Fruit fly (Drosophila melanogaster) whole organism, embryonic: Measurements from ENCODE around the gene RhoGAP18B.

Source experiments
- Abd-B ChIP-seq: fragments of 200-800 bp; sonication (Bioruptor generic); optimal IDR thresholded peaks from 2 replicates; lab custom pipeline; 2018; ENCODE audit warnings: missing biosample characterization, mild to moderate bottlenecking, missing genetic modification characterization, moderate library complexity
- CG10565 ChIP-seq: fragments of 200-800 bp; sonication (Bioruptor generic); optimal IDR thresholded peaks from 3 replicates; lab custom pipeline; 2016; ENCODE audit warnings: missing biosample characterization, mild to moderate bottlenecking, missing genetic modification characterization
- CG11085 ChIP-seq: fragments of 200-800 bp; sonication (Bioruptor generic); IDR thresholded peaks from 2 replicates; pipeline ENCODE4 v1.3.6; 2022; ENCODE audit warnings: missing biosample characterization, missing genetic modification characterization
- CG11247 ChIP-seq: fragments of 200-800 bp; sonication (Bioruptor generic); IDR thresholded peaks from 2 replicates; pipeline ENCODE4 v1.3.6; 2022; ENCODE audit warnings: missing biosample characterization, missing genetic modification characterization
- CG11560 ChIP-seq: fragments of 200-800 bp; sonication (Bioruptor generic); IDR thresholded peaks from 3 replicates; pipeline ENCODE4 v1.3.6; 2022; ENCODE audit warnings: missing biosample characterization, missing genetic modification characterization
- CG12104 ChIP-seq: fragments of 200-800 bp; sonication (Bioruptor generic); optimal IDR thresholded peaks from 3 replicates; lab custom pipeline; 2016; ENCODE audit warnings: missing biosample characterization, missing genetic modification characterization
- CG13287 ChIP-seq: fragments of 200-800 bp; sonication (Bioruptor generic); IDR thresholded peaks from 2 replicates; pipeline ENCODE4 v1.3.6; 2022; ENCODE audit warnings: missing biosample characterization, missing genetic modification characterization; ENCODE audit not compliant: partially characterized antibody
- CG13775 ChIP-seq: fragments of 200-800 bp; sonication (Bioruptor generic); optimal IDR thresholded peaks from 3 replicates; lab custom pipeline; 2017; ENCODE audit warnings: missing biosample characterization, mild to moderate bottlenecking, missing genetic modification characterization
- CG14710 ChIP-seq: fragments of 200-800 bp; sonication (Bioruptor generic); optimal IDR thresholded peaks from 3 replicates; lab custom pipeline; 2019; ENCODE audit warnings: missing biosample characterization, mild to moderate bottlenecking, missing genetic modification characterization, moderate library complexity
- CG15269 ChIP-seq: fragments of 200-800 bp; sonication (Bioruptor generic); optimal IDR thresholded peaks from 2 replicates; lab custom pipeline; 2018; ENCODE audit warnings: missing biosample characterization, mild to moderate bottlenecking, missing genetic modification characterization, moderate library complexity
- CG1529 ChIP-seq: fragments of 200-800 bp; sonication (Bioruptor generic); optimal IDR thresholded peaks from 3 replicates; lab custom pipeline; 2018; ENCODE audit warnings: missing biosample characterization, missing genetic modification characterization
- CG18011 ChIP-seq: fragments of 200-800 bp; sonication (Bioruptor generic); optimal IDR thresholded peaks from 2 replicates; lab custom pipeline; 2017; ENCODE audit warnings: missing biosample characterization, missing genetic modification characterization, mild to moderate bottlenecking, moderate library complexity, missing genotype
- CG18764 ChIP-seq: fragments of 200-800 bp; sonication (Bioruptor generic); optimal IDR thresholded peaks from 3 replicates; lab custom pipeline; 2016; ENCODE audit warnings: missing biosample characterization, missing genetic modification characterization
- CG31441 ChIP-seq: fragments of 200-800 bp; sonication (Bioruptor generic); IDR thresholded peaks from 2 replicates; pipeline ENCODE4 v1.3.6; 2022; ENCODE audit warnings: missing biosample characterization, missing genetic modification characterization
- CG3847 ChIP-seq: fragments of 200-800 bp; sonication (Bioruptor generic); IDR thresholded peaks from 2 replicates; pipeline ENCODE4 v1.3.6; 2022; ENCODE audit warnings: missing biosample characterization, missing genetic modification characterization
- CG4328 ChIP-seq: fragments of 200-800 bp; sonication (Bioruptor generic); optimal IDR thresholded peaks from 3 replicates; lab custom pipeline; 2017; ENCODE audit warnings: missing biosample characterization, missing genetic modification reagents, missing genetic modification characterization
- CG4820 ChIP-seq: fragments of 200-800 bp; sonication (Bioruptor generic); optimal IDR thresholded peaks from 3 replicates; lab custom pipeline; 2016; ENCODE audit warnings: missing biosample characterization, missing genetic modification characterization
- CG4854 ChIP-seq: fragments of 200-800 bp; sonication (Bioruptor generic); optimal IDR thresholded peaks from 2 replicates; lab custom pipeline; 2016; ENCODE audit warnings: missing biosample characterization, missing genetic modification characterization, inconsistent platforms
- CG5245 ChIP-seq: fragments of 200-800 bp; sonication (Bioruptor generic); optimal IDR thresholded peaks from 3 replicates; lab custom pipeline; 2016; ENCODE audit warnings: missing biosample characterization, missing genetic modification characterization
- CG6254 ChIP-seq: fragments of 200-800 bp; sonication (Bioruptor generic); optimal IDR thresholded peaks from 3 replicates; lab custom pipeline; 2017; ENCODE audit warnings: mild to moderate bottlenecking, missing biosample characterization, missing genetic modification reagents, missing genetic modification characterization
- CG7745 ChIP-seq: fragments of 200-800 bp; sonication (Bioruptor generic); optimal IDR thresholded peaks from 2 replicates; lab custom pipeline; 2018; ENCODE audit warnings: missing biosample characterization, mild to moderate bottlenecking, missing genetic modification characterization, moderate library complexity
- CG9876 ChIP-seq: fragments of 200-800 bp; sonication (Bioruptor generic); optimal IDR thresholded peaks from 2 replicates; lab custom pipeline; 2016; ENCODE audit warnings: missing biosample characterization, missing genetic modification characterization
- CHES-1-like ChIP-seq: fragments of 200-800 bp; sonication (Bioruptor generic); optimal IDR thresholded peaks from 2 replicates; lab custom pipeline; 2016; ENCODE audit warnings: missing biosample characterization, missing genetic modification characterization
- Camta ChIP-seq: fragments of 200-800 bp; sonication (Bioruptor generic); optimal IDR thresholded peaks from 2 replicates; lab custom pipeline; 2016; ENCODE audit warnings: missing biosample characterization, missing genetic modification characterization
- Dll ChIP-seq: fragments of 200-800 bp; sonication (Bioruptor generic); IDR thresholded peaks from 4 replicates; pipeline ENCODE4 v1.3.6; 2022; ENCODE audit warnings: missing biosample characterization, missing genetic modification characterization; ENCODE audit not compliant: partially characterized antibody
- Fer3 ChIP-seq: fragments of 200-800 bp; sonication (Bioruptor generic); optimal IDR thresholded peaks from 2 replicates; lab custom pipeline; 2018; ENCODE audit warnings: missing biosample characterization, mild to moderate bottlenecking, missing genetic modification characterization, moderate library complexity
- H2.0 ChIP-seq: fragments of 200-800 bp; sonication (Bioruptor generic); IDR thresholded peaks from 2 replicates; pipeline ENCODE4 v1.3.6; 2022; ENCODE audit warnings: missing biosample characterization, missing genetic modification characterization
- HLH3B ChIP-seq: fragments of 200-800 bp; sonication (Bioruptor generic); IDR thresholded peaks from 2 replicates; pipeline ENCODE4 v1.3.6; 2022; ENCODE audit warnings: missing biosample characterization, missing genetic modification characterization
- HLHmδ ChIP-seq: fragments of 200-800 bp; sonication (Bioruptor generic); optimal IDR thresholded peaks from 2 replicates; lab custom pipeline; 2018; ENCODE audit warnings: missing biosample characterization, mild to moderate bottlenecking, missing genetic modification characterization, moderate library complexity
- Hmx ChIP-seq: fragments of 200-800 bp; sonication (Bioruptor generic); optimal IDR thresholded peaks from 2 replicates; lab custom pipeline; 2016; ENCODE audit warnings: missing biosample characterization, missing genetic modification characterization
- Kr ChIP-seq: fragments of 200-800 bp; sonication (Bioruptor generic); optimal IDR thresholded peaks from 2 replicates; lab custom pipeline; 2017; ENCODE audit warnings: missing biosample characterization, mild to moderate bottlenecking, missing genetic modification characterization
- Oli ChIP-seq: fragments of 200-800 bp; sonication (Bioruptor generic); optimal IDR thresholded peaks from 2 replicates; lab custom pipeline; 2018; ENCODE audit warnings: missing biosample characterization, mild to moderate bottlenecking, missing genetic modification characterization, moderate library complexity
- PHDP ChIP-seq: fragments of 200-800 bp; sonication (Bioruptor generic); optimal IDR thresholded peaks from 3 replicates; lab custom pipeline; 2018; ENCODE audit warnings: missing biosample characterization, mild to moderate bottlenecking, missing genetic modification characterization, moderate library complexity
- Sry-δ ChIP-seq: fragments of 200-800 bp; sonication (Bioruptor generic); optimal IDR thresholded peaks from 2 replicates; lab custom pipeline; 2016; ENCODE audit warnings: missing biosample characterization, missing genetic modification characterization
- Usf ChIP-seq: fragments of 200-800 bp; sonication (Bioruptor generic); optimal IDR thresholded peaks from 2 replicates; lab custom pipeline; 2017; ENCODE audit warnings: missing genotype, missing biosample characterization, missing genetic modification characterization
- ac ChIP-seq: fragments of 200-800 bp; sonication (Bioruptor generic); optimal IDR thresholded peaks from 3 replicates; lab custom pipeline; 2017; ENCODE audit warnings: missing biosample characterization, mild to moderate bottlenecking, missing genetic modification characterization
- dpn ChIP-seq, 2 experiments: fragments of 200-800 bp; sonication (Bioruptor generic); optimal IDR thresholded peaks; 3 replicates each; lab custom pipeline; 2016; ENCODE audit warnings: missing biosample characterization in 2 of 2, missing genetic modification characterization in 2 of 2
- fd96Cb ChIP-seq: fragments of 200-800 bp; sonication (Bioruptor generic); optimal IDR thresholded peaks from 2 replicates; lab custom pipeline; 2018; ENCODE audit warnings: missing biosample characterization, mild to moderate bottlenecking, missing genetic modification characterization, moderate library complexity
- fru ChIP-seq: fragments of >200 bp; optimal IDR thresholded peaks from 2 replicates; lab custom pipeline; 2017
- gce ChIP-seq: fragments of 200-800 bp; sonication (Bioruptor generic); IDR thresholded peaks from 3 replicates; pipeline ENCODE4 v1.3.6; 2022; ENCODE audit warnings: missing biosample characterization, missing genetic modification characterization
- jumu ChIP-seq: fragments of 200-800 bp; sonication (Bioruptor generic); optimal IDR thresholded peaks from 3 replicates; lab custom pipeline; 2016; ENCODE audit warnings: missing biosample characterization, missing genetic modification characterization
- knrl ChIP-seq: fragments of 200-800 bp; sonication (Bioruptor generic); IDR thresholded peaks from 3 replicates; pipeline ENCODE4 v1.3.6; 2022; ENCODE audit warnings: missing biosample characterization, missing genetic modification characterization; ENCODE audit not compliant: partially characterized antibody
- p53 ChIP-seq: fragments of 200-800 bp; sonication (Bioruptor generic); optimal IDR thresholded peaks from 2 replicates; lab custom pipeline; 2016; ENCODE audit warnings: missing biosample characterization, missing genetic modification characterization
- ranshi ChIP-seq: fragments of 200-800 bp; sonication (Bioruptor generic); IDR thresholded peaks from 2 replicates; pipeline ENCODE4 v1.3.6; 2022; ENCODE audit warnings: missing biosample characterization, missing genetic modification characterization
- repo ChIP-seq: fragments of 200-800 bp; sonication (Bioruptor generic); optimal IDR thresholded peaks from 2 replicates; lab custom pipeline; 2016; ENCODE audit warnings: missing biosample characterization, missing genetic modification characterization
- salm ChIP-seq: fragments of 200-800 bp; sonication (Bioruptor generic); optimal IDR thresholded peaks from 2 replicates; lab custom pipeline; 2018; ENCODE audit warnings: missing biosample characterization, mild to moderate bottlenecking, missing genetic modification characterization
- sd ChIP-seq: fragments of 200-800 bp; sonication (Bioruptor generic); optimal IDR thresholded peaks from 3 replicates; lab custom pipeline; 2018; ENCODE audit warnings: missing biosample characterization, mild to moderate bottlenecking, missing genetic modification characterization, moderate library complexity
- slbo ChIP-seq: fragments of 200-800 bp; sonication (Bioruptor generic); IDR thresholded peaks from 2 replicates; pipeline ENCODE4 v1.3.6; 2022; ENCODE audit warnings: missing biosample characterization, missing genetic modification characterization
- stwl ChIP-seq: fragments of 200-800 bp; sonication (Bioruptor generic); optimal IDR thresholded peaks from 3 replicates; lab custom pipeline; 2018; ENCODE audit warnings: missing biosample characterization, mild to moderate bottlenecking, missing genetic modification characterization, moderate library complexity
- trh ChIP-seq: fragments of 200-800 bp; sonication (Bioruptor generic); optimal IDR thresholded peaks from 2 replicates; lab custom pipeline; 2016; ENCODE audit warnings: missing biosample characterization, missing genetic modification characterization
- z ChIP-seq: fragments of 200-800 bp; sonication (Bioruptor generic); IDR thresholded peaks from 3 replicates; pipeline ENCODE4 v1.3.6; 2022; ENCODE audit warnings: missing biosample characterization, missing genetic modification characterization

RhoGAP18B gene

DNA sequence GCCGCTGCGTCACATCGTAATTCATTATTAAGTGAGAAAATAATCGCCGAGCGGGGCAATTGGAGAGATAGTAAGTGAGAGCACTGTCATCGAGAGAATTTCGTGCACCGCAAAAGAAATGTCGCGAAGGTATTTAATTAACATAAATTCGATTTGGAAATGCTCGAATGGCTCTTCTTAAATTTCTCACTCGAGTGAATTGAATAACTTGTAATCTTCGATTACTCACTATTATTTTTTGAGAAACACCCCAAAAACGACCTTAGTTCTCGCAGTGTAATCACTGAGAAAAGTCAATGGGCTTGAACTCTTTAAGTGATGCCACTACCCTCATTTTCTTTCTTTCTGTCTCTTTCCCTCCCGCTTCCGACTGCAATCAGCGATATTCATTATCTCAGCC lies 11.9 kb downstream of the RhoGAP18B start (continued):
- TF ChIP-seq Sry-δ (GFP tag; lab: Kevin White, UChicago), result peak; percentile 52
- peak; percentile 64; the same call in 1 of the 2 replicates for TF ChIP-seq CG3847 (GFP tag; lab: Robert Waterston, UW)
- TF ChIP-seq CG11085 (GFP tag; lab: Robert Waterston, UW), result no peak
- TF ChIP-seq repo (GFP tag; lab: Kevin White, UChicago), result peak; percentile 79
- TF ChIP-seq CG11560 (tag; lab: Robert Waterston, UW), result 0 out of 3 replicates have a peak, but pooled peaks have one; percentile 41
- peak; percentile 86 for TF ChIP-seq Camta (GFP tag; lab: Kevin White, UChicago)
- TF ChIP-seq CG12104, result peak; percentile 62
- peak; percentile 21; the same call in 1 of the 3 replicates for TF ChIP-seq z
- peak; percentile 73 for TF ChIP-seq CG4854 (GFP tag; lab: Kevin White, UChicago)
- peak; percentile 91 for TF ChIP-seq CG5245 (GFP tag; lab: Kevin White, UChicago)
- TF ChIP-seq sd, result peak; percentile 3
- TF ChIP-seq stwl (tag; lab: Kevin White, UChicago), result peak; percentile 55
- no peak for TF ChIP-seq HLHmδ
- TF ChIP-seq slbo (GFP tag; lab: Robert Waterston, UW), result peak; percentile 67
- peak; percentile 63; the same call in 1 of the 3 replicates for TF ChIP-seq gce (GFP tag; lab: Robert Waterston, UW)
- peak; percentile 15 for TF ChIP-seq Kr (GFP tag; lab: Kevin White, UChicago)
- peak; percentile 62 for TF ChIP-seq trh (GFP tag; lab: Kevin White, UChicago)
- TF ChIP-seq Hmx (GFP tag; lab: Kevin White, UChicago), result no peak
- no peak for TF ChIP-seq Dll (GFP tag; lab: Robert Waterston, UW)
- peak; percentile 91 for TF ChIP-seq CG31441
- TF ChIP-seq H2.0 (GFP tag; lab: Robert Waterston, UW), result peak; percentile 73
- TF ChIP-seq Usf (GFP tag; lab: Kevin White, UChicago), result peak; percentile 71
- TF ChIP-seq CG18011 (GFP tag; lab: Kevin White, UChicago), result no peak
- peak; percentile 91 for TF ChIP-seq CG6254
- TF ChIP-seq CG1529 (GFP tag; lab: Kevin White, UChicago), result peak; percentile 89
- peak; percentile 75 for TF ChIP-seq salm (tag; lab: Kevin White, UChicago)
- TF ChIP-seq Abd-B (GFP tag; lab: Kevin White, UChicago), result peak; percentile 90
- peak; percentile 1 for TF ChIP-seq CG4328
- TF ChIP-seq CG11247 (GFP tag; lab: Robert Waterston, UW), result peak; percentile 55
- TF ChIP-seq ac, result peak; percentile 83
- TF ChIP-seq CG4820 (GFP tag; lab: Kevin White, UChicago), result peak; percentile 91
- peak; percentile 93 for TF ChIP-seq CG14710 (tag; lab: Kevin White, UChicago)
- TF ChIP-seq CG9876 (GFP tag; lab: Kevin White, UChicago), result peak; percentile 51
- TF ChIP-seq CG18764 (GFP tag; lab: Kevin White, UChicago), result peak; percentile 84
- peak; percentile 78 to 83 for TF ChIP-seq dpn (GFP tag; optimal IDR thresholded peaks at IDR 0.05; lab: Kevin White, UChicago)
- TF ChIP-seq jumu, result peak; percentile 89
- TF ChIP-seq CG10565, result peak; percentile 63
- TF ChIP-seq fd96Cb (tag; lab: Kevin White, UChicago), result peak; percentile 92
- TF ChIP-seq ranshi (GFP tag; lab: Robert Waterston, UW), result peak; percentile 84
- TF ChIP-seq PHDP (tag; lab: Kevin White, UChicago), result peak; percentile 81
- peak; percentile 68 for TF ChIP-seq Fer3
- peak; percentile 87 for TF ChIP-seq HLH3B (GFP tag; lab: Robert Waterston, UW)
- TF ChIP-seq CG13287 (GFP tag; lab: Robert Waterston, UW), result no peak
- TF ChIP-seq Oli (tag; lab: Kevin White, UChicago), result peak; percentile 87
- TF ChIP-seq CG13775 (GFP tag; lab: Kevin White, UChicago), result peak; percentile 84
- TF ChIP-seq CHES-1-like (GFP tag; lab: Kevin White, UChicago), result peak; percentile 83
- TF ChIP-seq CG7745 (tag; lab: Kevin White, UChicago), result peak; percentile 77
- TF ChIP-seq p53, result no peak
- no peak for TF ChIP-seq knrl
- TF ChIP-seq fru, result no peak
- TF ChIP-seq CG15269 (tag; lab: Kevin White, UChicago), result peak; percentile 45
